Fruit fly (Drosophila melanogaster): ENCODE data around the gene Crag.

Gene Crag

DNA sequence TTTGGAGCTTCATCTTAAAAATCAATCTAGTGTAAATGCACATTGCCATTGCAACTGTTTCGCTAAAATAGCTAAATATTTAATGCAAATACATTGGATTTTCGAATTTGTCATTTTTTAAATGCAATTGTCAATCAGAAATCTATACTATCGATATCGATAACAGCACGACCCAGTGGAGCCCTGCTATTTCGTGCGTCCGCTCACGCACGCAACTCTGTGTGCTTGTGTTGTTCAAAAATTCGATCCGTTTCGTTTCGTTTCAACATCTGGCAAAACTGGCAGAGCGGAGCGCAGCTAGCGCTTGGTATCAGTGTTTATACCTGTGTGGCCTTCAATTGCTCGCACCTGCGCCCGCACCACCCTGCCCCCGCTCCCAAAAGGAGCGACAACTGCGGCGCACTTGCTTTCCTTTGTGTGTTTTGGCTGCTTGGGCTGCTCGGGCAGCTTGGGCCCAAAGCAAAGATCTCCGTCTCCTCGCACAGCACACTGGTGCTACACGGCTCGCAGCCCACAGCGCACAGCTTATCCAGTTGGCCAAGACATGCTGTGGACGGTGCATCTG is 3.1 kb upstream of the Crag start, which contains the start of gene CG12081 (continued):
- TF ChIP-seq CG7928 (GFP tag; optimal IDR thresholded peaks at IDR 0.05), result peak; percentile 28
- no peak for TF ChIP-seq Sox102F (GFP tag; optimal IDR thresholded peaks at IDR 0.05)
- TF ChIP-seq Abd-B (GFP tag; optimal IDR thresholded peaks at IDR 0.05), result no peak
- TF ChIP-seq Oaz (GFP tag; IDR thresholded peaks at IDR 0.05), result no peak
- TF ChIP-seq CG15601 (tag; optimal IDR thresholded peaks at IDR 0.05), result no peak
- TF ChIP-seq CG2199 (GFP tag; IDR thresholded peaks at IDR 0.05), result 0 out of 3 replicates have a peak, but pooled peaks have one; percentile 25
- TF ChIP-seq salm (tag; optimal IDR thresholded peaks at IDR 0.05), result no peak
- no peak for TF ChIP-seq Dfd (GFP tag; optimal IDR thresholded peaks at IDR 0.05)
- TF ChIP-seq pan (optimal IDR thresholded peaks at IDR 0.05), result no peak
- no peak for TF ChIP-seq pan (GFP tag; optimal IDR thresholded peaks at IDR 0.05 in 1 of 2, IDR thresholded peaks at IDR 0.05 in 1 of 2)
- no peak for TF ChIP-seq Hr78 (GFP tag; optimal IDR thresholded peaks at IDR 0.05)
- TF ChIP-seq CG14710 (tag; optimal IDR thresholded peaks at IDR 0.05), result peak; percentile 37
- TF ChIP-seq zen2 (GFP tag; IDR thresholded peaks at IDR 0.05; ENCODE audit: partially characterized antibody), result peak; percentile 84
- TF ChIP-seq unc-4 (GFP tag; IDR thresholded peaks at IDR 0.05; ENCODE audit: partially characterized antibody), result peak; percentile 83
- TF ChIP-seq trem (tag; optimal IDR thresholded peaks at IDR 0.05), result peak; percentile 53
- peak; percentile 85 for TF ChIP-seq HLH4C (GFP tag; IDR thresholded peaks at IDR 0.05; ENCODE audit: partially characterized antibody)
- TF ChIP-seq ara (GFP tag; IDR thresholded peaks at IDR 0.05), result 0 out of 2 replicates have a peak, but pooled peaks have one; percentile 34
- no peak for TF ChIP-seq abd-A (tag; optimal IDR thresholded peaks at IDR 0.05)
- TF ChIP-seq Lim3 (GFP tag; IDR thresholded peaks at IDR 0.05), result no peak
- TF ChIP-seq Tbp (GFP tag; optimal IDR thresholded peaks at IDR 0.05), result no peak
- 0 out of 2 replicates have a peak, but pooled peaks have one; percentile 15 for TF ChIP-seq Atf6 (GFP tag; IDR thresholded peaks at IDR 0.05)
- TF ChIP-seq Hsf (GFP tag; optimal IDR thresholded peaks at IDR 0.05), result no peak
- TF ChIP-seq Rx (GFP tag; IDR thresholded peaks at IDR 0.05), result no peak
- no peak for TF ChIP-seq Mes4 (GFP tag; optimal IDR thresholded peaks at IDR 0.05)
- no peak for TF ChIP-seq hth (optimal IDR thresholded peaks at IDR 0.05)
- TF ChIP-seq CG14014 (GFP tag; IDR thresholded peaks at IDR 0.05), result no peak
- no peak for TF ChIP-seq Aef1 (GFP tag; IDR thresholded peaks at IDR 0.05)
- TF ChIP-seq Oli (tag; optimal IDR thresholded peaks at IDR 0.05), result no peak
- no peak for TF ChIP-seq yki (optimal IDR thresholded peaks at IDR 0.05)
- peak; percentile 3 for TF ChIP-seq CTCF (GFP tag; optimal IDR thresholded peaks at IDR 0.05)
- no peak for TF ChIP-seq aop (GFP tag; IDR thresholded peaks at IDR 0.05)
- TF ChIP-seq Scr (GFP tag; IDR thresholded peaks at IDR 0.05; ENCODE audit: partially characterized antibody), result peak; percentile 87
- no peak for TF ChIP-seq gsb (GFP tag; IDR thresholded peaks at IDR 0.05)
- no peak for TF ChIP-seq CG6854 (GFP tag; optimal IDR thresholded peaks at IDR 0.05)
- no peak for TF ChIP-seq CG12391 (tag; optimal IDR thresholded peaks at IDR 0.05)
- TF ChIP-seq gro (GFP tag; optimal IDR thresholded peaks at IDR 0.05), result no peak
- peak; percentile 15 for TF ChIP-seq Nf-YC (tag; optimal IDR thresholded peaks at IDR 0.05)
- TF ChIP-seq btn (GFP tag; optimal IDR thresholded peaks at IDR 0.05), result no peak
- TF ChIP-seq Hand (GFP tag; optimal IDR thresholded peaks at IDR 0.05), result no peak

dm6 chrX:8592437-8593158 is 767 bp downstream of the Crag start:
- TF ChIP-seq sqz (GFP tag; optimal IDR thresholded peaks at IDR 0.05) (peak; percentile 23), lilli (GFP tag; optimal IDR thresholded peaks at IDR 0.05) (peak; percentile 2), CG33557 (GFP tag; optimal IDR thresholded peaks at IDR 0.05) (no peak), Pdp1 (GFP tag; optimal IDR thresholded peaks at IDR 0.05) (peak in 1 of 2 experiments; percentile 3), pita (GFP tag; optimal IDR thresholded peaks at IDR 0.05) (no peak), crol (GFP tag; IDR thresholded peaks at IDR 0.05) (peak; percentile 83), chinmo (GFP tag; IDR thresholded peaks at IDR 0.05; ENCODE audit: partially characterized antibody) (0 out of 4 replicates have a peak, but pooled peaks have one; percentile 45), lbe (GFP tag; optimal IDR thresholded peaks at IDR 0.05) (peak; percentile 2), grau (tag; optimal IDR thresholded peaks at IDR 0.05) (peak; percentile 78), oc (tag; optimal IDR thresholded peaks at IDR 0.05) (no peak), CG17359 (tag; optimal IDR thresholded peaks at IDR 0.05) (peak; percentile 23), pros (GFP tag; optimal IDR thresholded peaks at IDR 0.05) (peak; percentile 32), cg (GFP tag; optimal IDR thresholded peaks at IDR 0.05) (peak; percentile 55)

All from whole organism, embryonic.